Fruit fly (Drosophila melanogaster) whole organism, embryonic: ENCODE measurements around the gene Rpn11.

Source experiments
- Atf-2 ChIP-seq: fragments of 200-800 bp; sonication (Bioruptor generic); optimal IDR thresholded peaks from 2 replicates; lab custom pipeline; 2016; ENCODE audit warnings: missing biosample characterization, missing genetic modification characterization
- BtbVII ChIP-seq: fragments of 200-800 bp; sonication (Bioruptor generic); optimal IDR thresholded peaks from 3 replicates; lab custom pipeline; 2017; ENCODE audit warnings: missing biosample characterization, mild to moderate bottlenecking, missing genetic modification characterization
- CG10543 ChIP-seq: fragments of 200-800 bp; sonication (Bioruptor generic); optimal IDR thresholded peaks from 3 replicates; lab custom pipeline; 2017; ENCODE audit warnings: missing biosample characterization, mild to moderate bottlenecking, missing genetic modification characterization, moderate library complexity
- CG10979 ChIP-seq: fragments of 200-800 bp; sonication (Bioruptor generic); optimal IDR thresholded peaks from 2 replicates; lab custom pipeline; 2018; ENCODE audit warnings: missing biosample characterization, mild to moderate bottlenecking, missing genetic modification characterization, moderate library complexity
- CG11456 ChIP-seq: fragments of 200-800 bp; sonication (Bioruptor generic); IDR thresholded peaks from 3 replicates; pipeline ENCODE4 v1.3.6; 2022; ENCODE audit warnings: missing biosample characterization, missing genetic modification characterization
- CG12236 ChIP-seq: fragments of 200-800 bp; sonication (Bioruptor generic); optimal IDR thresholded peaks from 2 replicates; lab custom pipeline; 2016; ENCODE audit warnings: missing biosample characterization, missing genetic modification characterization
- CG15073 ChIP-seq: fragments of 200-800 bp; sonication (Bioruptor generic); optimal IDR thresholded peaks from 2 replicates; lab custom pipeline; 2016; ENCODE audit warnings: missing biosample characterization, missing genetic modification characterization
- CG16815 ChIP-seq: fragments of 200-800 bp; sonication (Bioruptor generic); optimal IDR thresholded peaks from 3 replicates; lab custom pipeline; 2017; ENCODE audit warnings: missing biosample characterization, mild to moderate bottlenecking, missing genetic modification characterization
- CG17802 ChIP-seq: fragments of 200-800 bp; sonication (Bioruptor generic); optimal IDR thresholded peaks from 2 replicates; lab custom pipeline; 2018; ENCODE audit warnings: missing biosample characterization, mild to moderate bottlenecking, missing genetic modification characterization, moderate library complexity
- CG17829 ChIP-seq: fragments of 200-800 bp; optimal IDR thresholded peaks from 2 replicates; lab custom pipeline; 2019; ENCODE audit warnings: missing biosample characterization, mild to moderate bottlenecking, missing genetic modification characterization, moderate library complexity
- CG18599 ChIP-seq: fragments of 200-800 bp; sonication (Bioruptor generic); optimal IDR thresholded peaks from 3 replicates; lab custom pipeline; 2017; ENCODE audit warnings: missing biosample characterization, missing genetic modification characterization, mild to moderate bottlenecking, moderate library complexity, missing genetic modification reagents
- CG2129 ChIP-seq: fragments of 200-800 bp; sonication (Bioruptor generic); IDR thresholded peaks from 2 replicates; pipeline ENCODE4 v1.3.6; 2022; ENCODE audit warnings: missing biosample characterization, missing genetic modification characterization; ENCODE audit not compliant: partially characterized antibody
- CG2199 ChIP-seq: fragments of 200-800 bp; sonication (Bioruptor generic); IDR thresholded peaks from 3 replicates; pipeline ENCODE4 v1.3.6; 2022; ENCODE audit warnings: missing biosample characterization, missing genetic modification characterization
- CG34224 ChIP-seq: fragments of 200-800 bp; sonication (Bioruptor generic); IDR thresholded peaks from 3 replicates; pipeline ENCODE4 v1.3.6; 2022; ENCODE audit warnings: missing biosample characterization, missing genetic modification characterization; ENCODE audit not compliant: partially characterized antibody
- CG4424 ChIP-seq: fragments of 200-800 bp; sonication (Bioruptor generic); optimal IDR thresholded peaks from 3 replicates; lab custom pipeline; 2016; ENCODE audit warnings: missing biosample characterization, missing genetic modification characterization
- CG6765 ChIP-seq: fragments of 200-800 bp; sonication (Bioruptor generic); optimal IDR thresholded peaks from 3 replicates; lab custom pipeline; 2017; ENCODE audit warnings: missing biosample characterization, mild to moderate bottlenecking, missing genetic modification characterization
- CG6791 ChIP-seq: fragments of 200-800 bp; sonication (Bioruptor generic); IDR thresholded peaks from 3 replicates; pipeline ENCODE4 v1.3.6; 2022; ENCODE audit warnings: missing biosample characterization, missing genetic modification characterization; ENCODE audit not compliant: partially characterized antibody
- CG7987 ChIP-seq: fragments of 200-800 bp; sonication (Bioruptor generic); optimal IDR thresholded peaks from 2 replicates; lab custom pipeline; 2018; ENCODE audit warnings: missing biosample characterization, mild to moderate bottlenecking, missing genetic modification characterization, moderate library complexity
- CG8281 ChIP-seq: fragments of 200-800 bp; sonication (Bioruptor generic); optimal IDR thresholded peaks from 2 replicates; lab custom pipeline; 2018; ENCODE audit warnings: missing biosample characterization, mild to moderate bottlenecking, missing genetic modification characterization, moderate library complexity
- CG8359 ChIP-seq: fragments of 200-800 bp; sonication (Bioruptor generic); optimal IDR thresholded peaks from 2 replicates; lab custom pipeline; 2017; ENCODE audit warnings: missing biosample characterization, mild to moderate bottlenecking, missing genetic modification characterization, borderline replicate concordance
- CG8765 ChIP-seq: fragments of 200-800 bp; sonication (Bioruptor generic); IDR thresholded peaks from 2 replicates; pipeline ENCODE4 v1.3.6; 2022; ENCODE audit warnings: missing biosample characterization, missing genetic modification characterization
- Chrac-16 ChIP-seq: fragments of 200-800 bp; sonication (Bioruptor generic); optimal IDR thresholded peaks from 3 replicates; lab custom pipeline; 2016; ENCODE audit warnings: missing biosample characterization, missing genetic modification characterization
- Dek ChIP-seq: fragments of 200-800 bp; sonication (Bioruptor generic); optimal IDR thresholded peaks from 3 replicates; lab custom pipeline; 2019; ENCODE audit warnings: missing biosample characterization, mild to moderate bottlenecking, missing genetic modification characterization, moderate library complexity
- Doc2 ChIP-seq: fragments of 200-800 bp; sonication (Bioruptor generic); IDR thresholded peaks from 2 replicates; pipeline ENCODE4 v1.3.6; 2022; ENCODE audit warnings: missing biosample characterization, missing genetic modification characterization
- Dref ChIP-seq: fragments of 200-800 bp; sonication (Bioruptor generic); IDR thresholded peaks from 2 replicates; pipeline ENCODE4 v1.3.6; 2022; ENCODE audit warnings: missing biosample characterization, missing genetic modification characterization
- ERR ChIP-seq: fragments of 200-800 bp; sonication (Bioruptor generic); optimal IDR thresholded peaks from 2 replicates; lab custom pipeline; 2016; ENCODE audit warnings: missing biosample characterization, missing genetic modification characterization
- GATAe ChIP-seq: fragments of 200-800 bp; sonication (Bioruptor generic); conservative IDR thresholded peaks from 2 replicates; pipeline ENCODE4 v1.3.6; 2022; ENCODE audit warnings: missing biosample characterization, missing genetic modification characterization
- Gug ChIP-seq: fragments of 200-800 bp; sonication (Bioruptor generic); IDR thresholded peaks from 4 replicates; pipeline ENCODE4 v1.3.6; 2022; ENCODE audit warnings: missing biosample characterization, missing genetic modification characterization
- Hsf ChIP-seq: fragments of 200-800 bp; sonication (Bioruptor generic); optimal IDR thresholded peaks from 3 replicates; lab custom pipeline; 2016; ENCODE audit warnings: missing biosample characterization, missing genetic modification characterization
- NC2α ChIP-seq: fragments of 200-800 bp; sonication (Bioruptor generic); optimal IDR thresholded peaks from 2 replicates; lab custom pipeline; 2016; ENCODE audit warnings: missing biosample characterization, missing genetic modification characterization
- Nf-YB ChIP-seq: fragments of 200-800 bp; sonication (Bioruptor generic); optimal IDR thresholded peaks from 3 replicates; lab custom pipeline; 2019; ENCODE audit warnings: missing biosample characterization, mild to moderate bottlenecking, missing genetic modification characterization, moderate library complexity
- Taf1 ChIP-seq: fragments of 200-800 bp; sonication (Bioruptor generic); IDR thresholded peaks from 2 replicates; pipeline ENCODE4 v1.3.6; 2022; ENCODE audit warnings: missing biosample characterization, missing genetic modification characterization
- ara ChIP-seq: fragments of 200-800 bp; sonication (Bioruptor generic); IDR thresholded peaks from 2 replicates; pipeline ENCODE4 v1.3.6; 2022; ENCODE audit warnings: missing biosample characterization, missing genetic modification characterization
- bab2 ChIP-seq: fragments of 200-800 bp; sonication (Bioruptor generic); optimal IDR thresholded peaks from 2 replicates; lab custom pipeline; 2016; ENCODE audit warnings: missing biosample characterization, missing genetic modification characterization
- bigmax ChIP-seq: fragments of 200-800 bp; sonication (Bioruptor generic); optimal IDR thresholded peaks from 2 replicates; lab custom pipeline; 2018; ENCODE audit warnings: missing biosample characterization, mild to moderate bottlenecking, missing genetic modification characterization
- br ChIP-seq: fragments of >200 bp; optimal IDR thresholded peaks from 2 replicates; lab custom pipeline; 2017
- cas ChIP-seq: fragments of 200-800 bp; sonication (Bioruptor generic); IDR thresholded peaks from 2 replicates; pipeline ENCODE4 v1.3.6; 2022; ENCODE audit warnings: missing biosample characterization, missing genetic modification characterization
- danr ChIP-seq: fragments of 200-800 bp; sonication (Bioruptor generic); IDR thresholded peaks from 2 replicates; pipeline ENCODE4 v1.3.6; 2022; ENCODE audit warnings: missing biosample characterization, missing genetic modification characterization
- dmrt99B ChIP-seq: fragments of 200-800 bp; sonication (Bioruptor generic); optimal IDR thresholded peaks from 2 replicates; lab custom pipeline; 2018; ENCODE audit warnings: missing biosample characterization, mild to moderate bottlenecking, missing genetic modification characterization, moderate library complexity
- fd64A ChIP-seq: fragments of 200-800 bp; sonication (Bioruptor generic); optimal IDR thresholded peaks from 3 replicates; lab custom pipeline; 2018; ENCODE audit warnings: missing biosample characterization, mild to moderate bottlenecking, missing genetic modification characterization
- ham ChIP-seq: fragments of 200-800 bp; sonication (Bioruptor generic); IDR thresholded peaks from 2 replicates; pipeline ENCODE4 v1.3.6; 2022; ENCODE audit warnings: missing biosample characterization, missing genetic modification characterization
- p53 ChIP-seq: fragments of 200-800 bp; sonication (Bioruptor generic); optimal IDR thresholded peaks from 2 replicates; lab custom pipeline; 2016; ENCODE audit warnings: missing biosample characterization, missing genetic modification characterization
- psq ChIP-seq: fragments of 200-800 bp; sonication (Bioruptor generic); optimal IDR thresholded peaks from 2 replicates; lab custom pipeline; 2017; ENCODE audit warnings: missing biosample characterization, missing genetic modification characterization
- ranshi ChIP-seq: fragments of 200-800 bp; sonication (Bioruptor generic); IDR thresholded peaks from 2 replicates; pipeline ENCODE4 v1.3.6; 2022; ENCODE audit warnings: missing biosample characterization, missing genetic modification characterization
- repo ChIP-seq: fragments of 200-800 bp; sonication (Bioruptor generic); optimal IDR thresholded peaks from 2 replicates; lab custom pipeline; 2016; ENCODE audit warnings: missing biosample characterization, missing genetic modification characterization
- sens ChIP-seq: fragments of 200-800 bp; sonication (Bioruptor generic); peaks from one replicate; lab custom pipeline; 2016; ENCODE audit warnings: missing biosample characterization, missing genetic modification characterization
- stc ChIP-seq: fragments of 200-800 bp; sonication (Bioruptor generic); IDR thresholded peaks from 2 replicates; pipeline ENCODE4 v1.3.6; 2022; ENCODE audit warnings: missing biosample characterization, missing genetic modification characterization
- ttk ChIP-seq: fragments of 200-800 bp; sonication (Bioruptor generic); IDR thresholded peaks from 2 replicates; pipeline ENCODE4 v2.1.2; 2022; ENCODE audit warnings: missing biosample characterization, missing genetic modification characterization
- yki ChIP-seq: fragments of >200 bp; optimal IDR thresholded peaks from 3 replicates; lab custom pipeline; 2018
- zen ChIP-seq: fragments of 200-800 bp; sonication (Bioruptor generic); optimal IDR thresholded peaks from 3 replicates; lab custom pipeline; 2018; ENCODE audit warnings: missing biosample characterization, mild to moderate bottlenecking, missing genetic modification characterization, moderate library complexity
- zf30C ChIP-seq: fragments of 200-800 bp; sonication (Bioruptor generic); optimal IDR thresholded peaks from 3 replicates; lab custom pipeline; 2018; ENCODE audit warnings: missing biosample characterization, mild to moderate bottlenecking, missing genetic modification characterization

Rpn11 gene

DNA sequence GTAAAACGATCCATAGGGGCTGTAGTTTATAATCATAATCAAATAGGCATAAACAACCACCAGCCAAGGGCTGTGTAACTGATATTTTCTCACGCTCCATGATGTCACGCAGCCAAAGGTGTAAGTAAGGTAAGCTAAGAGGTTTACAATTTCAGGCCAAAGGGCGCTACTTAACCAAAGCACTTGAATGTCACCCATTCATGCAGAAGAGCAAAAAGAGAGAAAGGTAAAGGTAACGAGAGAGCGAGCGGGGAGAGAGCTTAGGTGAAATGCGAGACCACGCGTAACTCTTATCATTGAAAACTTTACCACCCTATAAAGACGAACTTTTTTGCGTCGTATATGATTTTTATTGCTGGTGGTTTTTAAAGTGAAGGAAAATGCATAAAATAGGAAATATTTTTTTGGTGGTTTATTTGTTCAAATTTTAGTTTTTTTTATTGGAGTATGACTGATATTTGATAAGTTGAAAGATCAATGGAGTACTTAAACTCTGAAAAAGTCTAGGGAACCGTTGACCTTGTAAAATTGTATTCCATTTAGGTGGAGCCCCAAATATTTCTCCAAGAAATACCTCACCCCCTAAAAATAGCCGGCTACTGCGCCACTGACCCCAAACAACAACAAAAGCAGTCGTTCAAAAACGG, 48.2 kb upstream of the Rpn11 start (continued):
- TF ChIP-seq ranshi (GFP tag; lab: Robert Waterston, UW) (peak; percentile 93; the same call in 1 of the 2 replicates), CG8765 (GFP tag; lab: Robert Waterston, UW) (peak; percentile 76; the same call in 1 of the 2 replicates), yki (lab: Kevin White, UChicago) (no peak), ham (peak; percentile 93), CG7987 (peak; percentile 48), cas (GFP tag; lab: Robert Waterston, UW) (peak; percentile 94), sens (GFP tag; lab: Kevin White, UChicago) (peak; percentile 99), CG12236 (peak; percentile 94), fd64A (GFP tag; lab: Kevin White, UChicago) (peak; percentile 58), CG15073 (GFP tag; lab: Kevin White, UChicago) (peak; percentile 74), BtbVII (GFP tag; lab: Kevin White, UChicago) (peak; percentile 95), CG34224 (no peak), CG17802 (tag; lab: Kevin White, UChicago) (peak; percentile 71), zen (tag; lab: Kevin White, UChicago) (peak; percentile 83), Hsf (GFP tag; lab: Kevin White, UChicago) (peak; percentile 97), Chrac-16 (GFP tag; lab: Kevin White, UChicago) (peak; percentile 97), CG18599 (GFP tag; lab: Kevin White, UChicago) (peak; percentile 98), ara (GFP tag; lab: Robert Waterston, UW) (peak; percentile 77), stc (GFP tag; lab: Robert Waterston, UW) (peak; percentile 92), CG2199 (peak; percentile 92), psq (peak; percentile 83), CG8359 (GFP tag; lab: Kevin White, UChicago) (peak; percentile 74), Dek (peak; percentile 97), CG17829 (tag; lab: Kevin White, UChicago) (peak; percentile 91), CG10543 (GFP tag; lab: Kevin White, UChicago) (peak; percentile 94), CG10979 (tag; lab: Kevin White, UChicago) (peak; percentile 90), Taf1 (peak; percentile 92), Doc2 (GFP tag; lab: Robert Waterston, UW) (peak; percentile 86), NC2α (GFP tag; lab: Kevin White, UChicago) (peak; percentile 74), p53 (GFP tag; lab: Kevin White, UChicago) (peak; percentile 91), Gug (GFP tag; lab: Robert Waterston, UW) (peak; percentile 97), CG8281 (peak; percentile 61), bigmax (GFP tag; lab: Kevin White, UChicago) (no peak), CG6791 (GFP tag; lab: Robert Waterston, UW) (no peak), CG4424 (GFP tag; lab: Kevin White, UChicago) (peak; percentile 96), CG11456 (GFP tag; lab: Robert Waterston, UW) (peak; percentile 97), Dref (no peak), GATAe (GFP tag; lab: Robert Waterston, UW) (peak; percentile 92), Atf-2 (GFP tag; lab: Kevin White, UChicago) (peak; percentile 98), CG2129 (GFP tag; lab: Robert Waterston, UW) (no peak), Nf-YB (peak; percentile 69), dmrt99B (tag; lab: Kevin White, UChicago) (peak; percentile 97), repo (GFP tag; lab: Kevin White, UChicago) (peak; percentile 93), bab2 (GFP tag; lab: Kevin White, UChicago) (peak; percentile 96), CG16815 (GFP tag; lab: Kevin White, UChicago) (peak; percentile 96), zf30C (GFP tag; lab: Kevin White, UChicago) (no peak), ttk (GFP tag; lab: Robert Waterston, UW) (peak; percentile 93), CG6765 (GFP tag; lab: Kevin White, UChicago) (peak; percentile 93), danr (GFP tag; lab: Robert Waterston, UW) (peak; percentile 89), ERR (GFP tag; lab: Kevin White, UChicago) (peak; percentile 95), br (no peak)
